Worm (Caenorhabditis elegans): ENCODE data around the gene hadb-1.

ce11 chrIII:8652112-8652694 lies 36.1 kb downstream of the hadb-1 start:
- no peak for TF ChIP-seq pha-4 (tag; optimal IDR thresholded peaks at IDR 0.05)
- no peak for TF ChIP-seq elt-3 (tag; optimal IDR thresholded peaks at IDR 0.05)
- TF ChIP-seq ces-1 (GFP tag; optimal IDR thresholded peaks at IDR 0.05) = no peak
- TF ChIP-seq unc-39 (tag; optimal IDR thresholded peaks at IDR 0.05) = no peak
- TF ChIP-seq nhr-237 (tag; optimal IDR thresholded peaks at IDR 0.05) = no peak
- no peak for TF ChIP-seq sem-2 (GFP tag; optimal IDR thresholded peaks at IDR 0.05)
- no peak for TF ChIP-seq snpc-4 (tag; optimal IDR thresholded peaks at IDR 0.05)
- no peak for TF ChIP-seq blmp-1 (tag; optimal IDR thresholded peaks at IDR 0.05)

All from whole organism, mixed stage, embryonic.